ENCODE assay signal across 4 fruit fly cellular contexts in genomic region chr3L:7153634-7154033, dm6.
TF ChIP-seq lines count a peak whose summit lies in the region.

No protein-coding gene starts in this region.

- no peak for TF ChIP-seq CTCF in whole organism, embryonic (GFP tag; optimal IDR thresholded peaks at IDR 0.05; lab: Kevin White, UChicago)

TF ChIP-seq in whole organism, embryonic, 481 proteins besides CTCF, POLR2A, EP300 and RAD21 (continues in another document):
- TF ChIP-seq CG6813 (GFP tag; optimal IDR thresholded peaks at IDR 0.05; lab: Kevin White, UChicago) (no peak), schlank (tag; optimal IDR thresholded peaks at IDR 0.05; lab: Kevin White, UChicago) (no peak), CG30403 (GFP tag; optimal IDR thresholded peaks at IDR 0.05; lab: Kevin White, UChicago) (peak; percentile 13), sob (GFP tag; IDR thresholded peaks at IDR 0.05; lab: Robert Waterston, UW) (no peak), sc (optimal IDR thresholded peaks at IDR 0.05; lab: Kevin White, UChicago) (no peak), sc (GFP tag; optimal IDR thresholded peaks at IDR 0.05; lab: Kevin White, UChicago) (no peak), chif (GFP tag; optimal IDR thresholded peaks at IDR 0.05; lab: Kevin White, UChicago) (no peak), nmo (GFP tag; optimal IDR thresholded peaks at IDR 0.05; lab: Kevin White, UChicago) (peak; percentile 26), CG8944 (GFP tag; optimal IDR thresholded peaks at IDR 0.05; lab: Kevin White, UChicago) (no peak), CG7372 (GFP tag; IDR thresholded peaks at IDR 0.05; lab: Robert Waterston, UW) (no peak), CG10979 (tag; optimal IDR thresholded peaks at IDR 0.05; lab: Kevin White, UChicago) (peak; percentile 37), CG17361 (GFP tag; IDR thresholded peaks at IDR 0.05; lab: Robert Waterston, UW) (0 out of 3 replicates have a peak, but pooled peaks have one; percentile 24), stwl (tag; optimal IDR thresholded peaks at IDR 0.05; lab: Kevin White, UChicago) (no peak), Ets65A (GFP tag; lab: Kevin White, UChicago) (no peak), CG4404 (GFP tag; IDR thresholded peaks at IDR 0.05; lab: Robert Waterston, UW) (no peak), abd-A (tag; optimal IDR thresholded peaks at IDR 0.05; lab: Kevin White, UChicago) (no peak), lov (optimal IDR thresholded peaks at IDR 0.05; lab: Kevin White, UChicago) (no peak), lov (GFP tag; IDR thresholded peaks at IDR 0.05; lab: Robert Waterston, UW) (no peak), CG13894 (tag; optimal IDR thresholded peaks at IDR 0.05; lab: Kevin White, UChicago) (no peak), az2 (GFP tag; optimal IDR thresholded peaks at IDR 0.05; lab: Kevin White, UChicago) (peak; percentile 8), CG4854 (GFP tag; optimal IDR thresholded peaks at IDR 0.05; lab: Kevin White, UChicago) (no peak), tgo (GFP tag; IDR thresholded peaks at IDR 0.05; lab: Robert Waterston, UW) (no peak), chinmo (GFP tag; IDR thresholded peaks at IDR 0.05; lab: Robert Waterston, UW; ENCODE audit: partially characterized antibody) (no peak), Drgx (GFP tag; IDR thresholded peaks at IDR 0.05; lab: Robert Waterston, UW) (peak; percentile 52; the same call in 1 of the 2 replicates)

TF ChIP-seq in whole organism, prepupa, 60 proteins besides CTCF, POLR2A, EP300 and RAD21 (continues in another document):
- TF ChIP-seq CG11902 (GFP tag; optimal IDR thresholded peaks at IDR 0.05; lab: Kevin White, UChicago) (peak; percentile 57), CG9139 (GFP tag; optimal IDR thresholded peaks at IDR 0.05; lab: Kevin White, UChicago) (peak; percentile 36), Blimp-1 (GFP tag; optimal IDR thresholded peaks at IDR 0.05; lab: Kevin White, UChicago) (peak; percentile 10), Eip75B (GFP tag; optimal IDR thresholded peaks at IDR 0.05; lab: Kevin White, UChicago) (peak; percentile 79), OdsH (GFP tag; optimal IDR thresholded peaks at IDR 0.05; lab: Kevin White, UChicago) (peak; percentile 76), esn (GFP tag; optimal IDR thresholded peaks at IDR 0.05; lab: Kevin White, UChicago) (peak; percentile 78), CG6808 (GFP tag; optimal IDR thresholded peaks at IDR 0.05; lab: Kevin White, UChicago) (peak; percentile 72), Sox15 (GFP tag; optimal IDR thresholded peaks at IDR 0.05; lab: Kevin White, UChicago) (peak; percentile 48), Ets21C (GFP tag; optimal IDR thresholded peaks at IDR 0.05; lab: Kevin White, UChicago) (peak; percentile 33), fd85E (GFP tag; optimal IDR thresholded peaks at IDR 0.05; lab: Kevin White, UChicago) (no peak), CG8319 (GFP tag; optimal IDR thresholded peaks at IDR 0.05; lab: Kevin White, UChicago) (peak; percentile 24), CG6276 (GFP tag; optimal IDR thresholded peaks at IDR 0.05; lab: Kevin White, UChicago) (peak; percentile 65), vri (GFP tag; optimal IDR thresholded peaks at IDR 0.05; lab: Kevin White, UChicago) (peak; percentile 31), CG6792 (GFP tag; optimal IDR thresholded peaks at IDR 0.05; lab: Kevin White, UChicago) (peak; percentile 68), CG10669 (GFP tag; optimal IDR thresholded peaks at IDR 0.05; lab: Kevin White, UChicago) (peak; percentile 80), dac (GFP tag; optimal IDR thresholded peaks at IDR 0.05; lab: Kevin White, UChicago) (peak; percentile 60), Met (GFP tag; optimal IDR thresholded peaks at IDR 0.05; lab: Kevin White, UChicago) (peak; percentile 74), Hr39 (GFP tag; optimal IDR thresholded peaks at IDR 0.05; lab: Kevin White, UChicago) (peak; percentile 59), CG32006 (GFP tag; optimal IDR thresholded peaks at IDR 0.05; lab: Kevin White, UChicago) (peak; percentile 88), eg (GFP tag; IDR thresholded peaks at IDR 0.05; lab: Robert Waterston, UW) (peak; percentile 49; the same call in 1 of the 3 replicates), CG16779 (tag; optimal IDR thresholded peaks at IDR 0.05; lab: Kevin White, UChicago) (peak; percentile 39), cyc (GFP tag; optimal IDR thresholded peaks at IDR 0.05; lab: Kevin White, UChicago) (peak; percentile 63), spab (GFP tag; optimal IDR thresholded peaks at IDR 0.05; lab: Kevin White, UChicago) (peak; percentile 76)

TF ChIP-seq in whole organism, pupa, 21 proteins besides CTCF, POLR2A, EP300 and RAD21:
- TF ChIP-seq CG17806 (tag; optimal IDR thresholded peaks at IDR 0.05; lab: Kevin White, UChicago) (peak; percentile 82), Snoo (tag; optimal IDR thresholded peaks at IDR 0.05; lab: Kevin White, UChicago) (peak; percentile 46), CG13204 (GFP tag; optimal IDR thresholded peaks at IDR 0.05; lab: Kevin White, UChicago) (peak; percentile 46), EcR (GFP tag; optimal IDR thresholded peaks at IDR 0.05; lab: Kevin White, UChicago) (no peak), CG4496 (GFP tag; IDR thresholded peaks at IDR 0.05; lab: Robert Waterston, UW) (peak; percentile 58; the same call in 2 of the 3 replicates), CG8159 (tag; optimal IDR thresholded peaks at IDR 0.05; lab: Kevin White, UChicago) (peak; percentile 87), CG9948 (tag; optimal IDR thresholded peaks at IDR 0.05; lab: Kevin White, UChicago) (peak; percentile 75), Pif1A (GFP tag; optimal IDR thresholded peaks at IDR 0.05; lab: Kevin White, UChicago) (peak; percentile 82), CG32121 (GFP tag; IDR thresholded peaks at IDR 0.05; lab: Robert Waterston, UW) (peak; percentile 50), CG10348 (GFP tag; IDR thresholded peaks at IDR 0.05; lab: Robert Waterston, UW) (no peak), CG14655 (GFP tag; optimal IDR thresholded peaks at IDR 0.05; lab: Kevin White, UChicago) (peak; percentile 80), Pif1B (GFP tag; optimal IDR thresholded peaks at IDR 0.05; lab: Kevin White, UChicago) (peak; percentile 57), D1 (tag; optimal IDR thresholded peaks at IDR 0.05; lab: Kevin White, UChicago) (peak; percentile 39), CG34367 (tag; optimal IDR thresholded peaks at IDR 0.05; lab: Kevin White, UChicago) (peak; percentile 63), CG8301 (tag; optimal IDR thresholded peaks at IDR 0.05; lab: Kevin White, UChicago) (peak; percentile 76), fd96Ca (GFP tag; IDR thresholded peaks at IDR 0.05; lab: Robert Waterston, UW) (no peak), CG12605 (GFP tag; IDR thresholded peaks at IDR 0.05; lab: Robert Waterston, UW) (no peak), gl (tag; optimal IDR thresholded peaks at IDR 0.05; lab: Kevin White, UChicago) (peak; percentile 49), rn (GFP tag; IDR thresholded peaks at IDR 0.05; lab: Robert Waterston, UW) (no peak), Ets98B (GFP tag; IDR thresholded peaks at IDR 0.05; lab: Robert Waterston, UW) (peak; percentile 39), CG15710 (tag; optimal IDR thresholded peaks at IDR 0.05; lab: Kevin White, UChicago) (peak; percentile 80)
TF ChIP-seq in whole organism, pupa: peak in this region for 16.

TF ChIP-seq in whole organism, wandering third instar larva, 38 proteins besides CTCF, POLR2A, EP300 and RAD21 (continues in another document):
- TF ChIP-seq brk (GFP tag; optimal IDR thresholded peaks at IDR 0.05; lab: Kevin White, UChicago) (peak; percentile 48), fru (GFP tag; optimal IDR thresholded peaks at IDR 0.05; lab: Kevin White, UChicago) (peak; percentile 70), Abd-B (GFP tag; optimal IDR thresholded peaks at IDR 0.05; lab: Kevin White, UChicago) (no peak), Jra (GFP tag; optimal IDR thresholded peaks at IDR 0.05; lab: Kevin White, UChicago) (no peak), br (GFP tag; optimal IDR thresholded peaks at IDR 0.05; lab: Kevin White, UChicago) (peak; percentile 34), pan (optimal IDR thresholded peaks at IDR 0.05; lab: Kevin White, UChicago) (no peak), ey (GFP tag; optimal IDR thresholded peaks at IDR 0.05; lab: Kevin White, UChicago) (peak; percentile 66), HLH106 (tag; optimal IDR thresholded peaks at IDR 0.05; lab: Kevin White, UChicago) (peak; percentile 60), Rel (GFP tag; optimal IDR thresholded peaks at IDR 0.05; lab: Kevin White, UChicago) (no peak), Rel (tag; optimal IDR thresholded peaks at IDR 0.05; lab: Kevin White, UChicago) (no peak), Vsx2 (GFP tag; optimal IDR thresholded peaks at IDR 0.05; lab: Kevin White, UChicago; ENCODE audit: partially characterized antibody) (no peak), sage (GFP tag; optimal IDR thresholded peaks at IDR 0.05; lab: Kevin White, UChicago) (no peak), Hnf4 (GFP tag; optimal IDR thresholded peaks at IDR 0.05; lab: Kevin White, UChicago) (peak; percentile 41), rgr (GFP tag; optimal IDR thresholded peaks at IDR 0.05; lab: Kevin White, UChicago) (peak; percentile 42), CrebA (GFP tag; optimal IDR thresholded peaks at IDR 0.05; lab: Kevin White, UChicago; ENCODE audit: borderline replicate concordance) (no peak), CG32264 (GFP tag; optimal IDR thresholded peaks at IDR 0.05; lab: Kevin White, UChicago) (no peak), Myc (optimal IDR thresholded peaks at IDR 0.05; lab: Kevin White, UChicago) (no peak), N (GFP tag; optimal IDR thresholded peaks at IDR 0.05; lab: Kevin White, UChicago) (no peak), jim (GFP tag; optimal IDR thresholded peaks at IDR 0.05; lab: Kevin White, UChicago) (no peak), GATAd (GFP tag; optimal IDR thresholded peaks at IDR 0.05; lab: Kevin White, UChicago) (no peak), h (GFP tag; optimal IDR thresholded peaks at IDR 0.05; lab: Kevin White, UChicago) (peak; percentile 63), lola (GFP tag; optimal IDR thresholded peaks at IDR 0.05; lab: Kevin White, UChicago) (no peak), OdsH (GFP tag; optimal IDR thresholded peaks at IDR 0.05; lab: Kevin White, UChicago) (peak; percentile 62), dl (GFP tag; optimal IDR thresholded peaks at IDR 0.05; lab: Kevin White, UChicago; ENCODE audit: insufficient read depth in 1 of 2, partially characterized antibody in 2 of 2) (no peak), sv (GFP tag; optimal IDR thresholded peaks at IDR 0.05; lab: Kevin White, UChicago) (no peak), usp (GFP tag; optimal IDR thresholded peaks at IDR 0.05; lab: Kevin White, UChicago) (no peak), foxo (GFP tag; optimal IDR thresholded peaks at IDR 0.05; lab: Kevin White, UChicago) (peak in 1 of 2 experiments; percentile 44), Hr78 (GFP tag; optimal IDR thresholded peaks at IDR 0.05; lab: Kevin White, UChicago) (no peak), dmrt93B (GFP tag; optimal IDR thresholded peaks at IDR 0.05; lab: Kevin White, UChicago) (peak; percentile 38), Dfd (GFP tag; optimal IDR thresholded peaks at IDR 0.05; lab: Kevin White, UChicago) (no peak), CG9705 (GFP tag; optimal IDR thresholded peaks at IDR 0.05; lab: Kevin White, UChicago) (no peak), woc (GFP tag; optimal IDR thresholded peaks at IDR 0.05; lab: Kevin White, UChicago) (peak; percentile 33), dsf (GFP tag; optimal IDR thresholded peaks at IDR 0.05; lab: Kevin White, UChicago; ENCODE audit: borderline replicate concordance) (no peak)

Comparison
In these comparisons a context has a peak if more than half of its experiments do, and no peak if none do; other contexts are left out.
1. Of the 7 proteins assayed by ChIP-seq in both whole organism, embryonic and whole organism, prepupa: peak only in whole organism, embryonic: none; only in whole organism, prepupa: CG16779, CG6854, Gug, Hr39 and Lpt; in both: Blimp-1 and Sox102F; in neither: 0.